Worm (Caenorhabditis elegans): ENCODE results near the gene C16C10.1.
A peak's percentile ranks its signal among the peaks of the same experiment; 100 is the strongest.

ce11 chrIII:4221527-4221926 lies 40.3 kb upstream of the C16C10.1 start:
- TF ChIP-seq nhr-28 (tag; optimal IDR thresholded peaks at IDR 0.05) (no peak), pqm-1 (tag; optimal IDR thresholded peaks at IDR 0.05) (no peak), nhr-19 (GFP tag; conservative IDR thresholded peaks at IDR 0.05) (no peak), nhr-84 (tag; optimal IDR thresholded peaks at IDR 0.05) (no peak), rnt-1 (tag; optimal IDR thresholded peaks at IDR 0.05) (no peak), egl-13 (tag; optimal IDR thresholded peaks at IDR 0.05) (no peak), skn-1 (tag; optimal IDR thresholded peaks at IDR 0.05) (no peak), lin-39 (tag; optimal IDR thresholded peaks at IDR 0.05) (no peak), lin-13 (GFP tag; optimal IDR thresholded peaks at IDR 0.05) (no peak), efl-1 (optimal IDR thresholded peaks at IDR 0.05) (no peak), efl-1 (GFP tag; optimal IDR thresholded peaks at IDR 0.05 in 1 of 2) (peak in 1 of 2 experiments; percentile 21), lsy-2 (tag; optimal IDR thresholded peaks at IDR 0.05) (no peak), hlh-4 (tag; optimal IDR thresholded peaks at IDR 0.05) (no peak), unc-62 (GFP tag; optimal IDR thresholded peaks at IDR 0.05) (no peak)

All from whole organism, L1 larva.